Fruit fly (Drosophila melanogaster): ENCODE measurements around the gene Cad87A.

The Cad87A gene

dm6 chr3R:11877162-11877561 lies 71.8 kb downstream of the Cad87A start, which contains the start of gene sad (continued):
- TF ChIP-seq slbo (GFP tag; IDR thresholded peaks at IDR 0.05) (no peak), grn (GFP tag; optimal IDR thresholded peaks at IDR 0.05) (no peak), Ets65A (GFP tag) (peak; percentile 62), cwo (GFP tag; optimal IDR thresholded peaks at IDR 0.05) (no peak), Ptx1 (GFP tag; IDR thresholded peaks at IDR 0.05) (no peak)

DNA sequence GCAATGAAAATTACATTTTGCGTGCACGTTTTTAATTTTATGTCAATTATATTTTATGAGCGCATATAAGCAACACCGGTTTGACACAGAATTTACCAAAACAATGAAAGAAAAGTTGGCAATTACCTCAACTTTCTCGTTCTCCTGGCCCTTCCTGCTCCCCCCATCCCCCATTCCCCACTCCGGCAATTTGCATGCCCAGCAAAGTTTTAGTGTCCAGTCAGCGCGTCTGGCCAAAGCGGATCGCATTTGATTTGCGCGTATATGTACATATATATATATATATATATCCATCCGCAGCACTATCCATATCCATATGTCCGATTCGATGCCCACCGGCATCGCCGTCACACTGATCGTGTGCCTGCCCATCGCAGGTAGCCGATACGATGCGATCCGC lies 72.2 kb downstream of the Cad87A start:
- no peak for TF ChIP-seq CG8089 (GFP tag; optimal IDR thresholded peaks at IDR 0.05)
- peak; percentile 5 for TF ChIP-seq Deaf1 (tag; optimal IDR thresholded peaks at IDR 0.05)

DNA sequence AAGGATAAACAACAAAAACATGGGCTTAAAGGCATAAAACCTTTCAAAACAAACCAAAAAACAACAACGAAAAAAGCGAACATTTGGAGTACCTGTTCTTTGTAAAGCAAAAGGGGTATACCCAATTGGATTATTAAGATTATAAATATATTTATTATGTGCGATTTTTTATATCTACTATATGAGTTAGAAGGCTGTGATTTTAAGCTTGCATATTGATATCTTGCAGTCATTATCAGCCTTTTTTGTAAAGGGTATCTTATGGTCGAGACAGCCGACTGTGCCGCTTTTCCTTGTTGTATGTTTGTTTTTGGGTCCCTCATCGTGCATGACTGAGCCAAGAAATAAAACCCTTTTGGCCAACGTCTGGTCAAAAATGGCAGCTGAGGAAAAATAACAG lies 76.2 kb downstream of the Cad87A start:
- TF ChIP-seq Fer3 (tag; optimal IDR thresholded peaks at IDR 0.05), result peak; percentile 42
- TF ChIP-seq Oli (tag; optimal IDR thresholded peaks at IDR 0.05), result peak; percentile 30
- TF ChIP-seq Hand (GFP tag; optimal IDR thresholded peaks at IDR 0.05), result no peak
- TF ChIP-seq PHDP (tag; optimal IDR thresholded peaks at IDR 0.05), result peak; percentile 19
- no peak for TF ChIP-seq disco-r (GFP tag; optimal IDR thresholded peaks at IDR 0.05)
- TF ChIP-seq dysf (GFP tag; IDR thresholded peaks at IDR 0.05), result peak; percentile 64
- TF ChIP-seq slbo (GFP tag; IDR thresholded peaks at IDR 0.05), result peak; percentile 66
- peak; percentile 67 for TF ChIP-seq CG2712 (tag; optimal IDR thresholded peaks at IDR 0.05)
- TF ChIP-seq H15 (GFP tag; IDR thresholded peaks at IDR 0.05), result peak; percentile 66; the same call in 2 of the 3 replicates
- TF ChIP-seq Xrp1 (GFP tag; IDR thresholded peaks at IDR 0.05), result peak; percentile 68; the same call in 1 of the 2 replicates
- TF ChIP-seq Hr51 (GFP tag; optimal IDR thresholded peaks at IDR 0.05), result peak in 1 of 2 experiments; percentile 41
- TF ChIP-seq CG12391 (tag; optimal IDR thresholded peaks at IDR 0.05), result peak; percentile 18
- TF ChIP-seq CoRest (tag; optimal IDR thresholded peaks at IDR 0.05), result peak; percentile 17
- TF ChIP-seq H2.0 (GFP tag; IDR thresholded peaks at IDR 0.05), result peak; percentile 56
- TF ChIP-seq CG1233 (GFP tag; optimal IDR thresholded peaks at IDR 0.05), result peak; percentile 11
- TF ChIP-seq CG15269 (tag; optimal IDR thresholded peaks at IDR 0.05), result peak; percentile 23
- peak; percentile 2 for TF ChIP-seq Xbp1 (GFP tag; optimal IDR thresholded peaks at IDR 0.05)
- peak; percentile 76 for TF ChIP-seq lab (GFP tag; optimal IDR thresholded peaks at IDR 0.05)
- TF ChIP-seq HLHmδ (GFP tag; optimal IDR thresholded peaks at IDR 0.05), result no peak
- no peak for TF ChIP-seq Tbp (GFP tag; optimal IDR thresholded peaks at IDR 0.05)
- TF ChIP-seq Nf-YA (GFP tag; IDR thresholded peaks at IDR 0.05), result peak; percentile 63; the same call in 1 of the 2 replicates
- TF ChIP-seq CG6254 (GFP tag; optimal IDR thresholded peaks at IDR 0.05), result peak; percentile 28
- TF ChIP-seq scrt (GFP tag; optimal IDR thresholded peaks at IDR 0.05), result peak; percentile 40
- TF ChIP-seq CG32772 (GFP tag; IDR thresholded peaks at IDR 0.05), result peak; percentile 24; the same call in 1 of the 2 replicates
- no peak for TF ChIP-seq CG1832 (GFP tag; optimal IDR thresholded peaks at IDR 0.05)
- peak; percentile 63 for TF ChIP-seq CG10979 (tag; optimal IDR thresholded peaks at IDR 0.05)
- TF ChIP-seq wdn (GFP tag; IDR thresholded peaks at IDR 0.05), result peak; percentile 58
- TF ChIP-seq Poxn (GFP tag; IDR thresholded peaks at IDR 0.05), result no peak
- TF ChIP-seq Deaf1 (tag; optimal IDR thresholded peaks at IDR 0.05), result peak; percentile 1
- TF ChIP-seq oc (tag; optimal IDR thresholded peaks at IDR 0.05), result no peak
- TF ChIP-seq CG2120 (GFP tag; optimal IDR thresholded peaks at IDR 0.05), result peak; percentile 4
- TF ChIP-seq Ptx1 (GFP tag; IDR thresholded peaks at IDR 0.05), result peak; percentile 55
- TF ChIP-seq CG8290 (GFP tag; optimal IDR thresholded peaks at IDR 0.05), result no peak
- no peak for TF ChIP-seq CG8290 (tag; optimal IDR thresholded peaks at IDR 0.05)
- peak; percentile 0 for TF ChIP-seq CG13296 (GFP tag; optimal IDR thresholded peaks at IDR 0.05)
- TF ChIP-seq CG12219 (GFP tag; optimal IDR thresholded peaks at IDR 0.05), result no peak
- TF ChIP-seq CG10209 (GFP tag; optimal IDR thresholded peaks at IDR 0.05), result no peak
- TF ChIP-seq CG18599 (GFP tag; optimal IDR thresholded peaks at IDR 0.05), result peak; percentile 80
- peak; percentile 50 for TF ChIP-seq CG17328 (GFP tag; IDR thresholded peaks at IDR 0.05)
- peak; percentile 36 for TF ChIP-seq CG8924 (tag; optimal IDR thresholded peaks at IDR 0.05)
- TF ChIP-seq Blimp-1 (GFP tag; optimal IDR thresholded peaks at IDR 0.05), result peak; percentile 60
- TF ChIP-seq ara (GFP tag; IDR thresholded peaks at IDR 0.05), result peak; percentile 62; the same call in 1 of the 2 replicates

Data from whole organism, embryonic.